Worm (Caenorhabditis elegans) whole organism, young adult: ENCODE data around the gene Y50D7A.1.

Source experiments
- B0035.1 ChIP-seq: sonication (generic microtip); optimal IDR thresholded peaks from 2 replicates; lab custom pipeline; 2016; ENCODE audit warnings: missing genetic modification characterization, mild to moderate bottlenecking, missing compliant biosample characterization, missing genotype, missing genetic modification reagents
- B0261.1 ChIP-seq: sonication (generic microtip); optimal IDR thresholded peaks from 2 replicates; lab custom pipeline; 2016; ENCODE audit warnings: mild to moderate bottlenecking, missing genetic modification characterization, moderate library complexity, missing compliant biosample characterization
- F23B12.7 ChIP-seq: sonication (generic microtip); optimal IDR thresholded peaks from 2 replicates; lab custom pipeline; 2017; ENCODE audit warnings: missing genetic modification characterization, mild to moderate bottlenecking, missing compliant biosample characterization, antibody characterized with exemption, moderate library complexity; ENCODE audit not compliant: insufficient read depth
- F52B5.7 ChIP-seq: sonication (generic microtip); optimal IDR thresholded peaks from 2 replicates; lab custom pipeline; 2016; ENCODE audit warnings: mild to moderate bottlenecking, missing genetic modification characterization, missing compliant biosample characterization
- K11D2.4 ChIP-seq: fragments of 200-800 bp; sonication (Bioruptor generic); IDR thresholded peaks from 2 replicates; pipeline ENCODE4 v1.3.6; 2022; ENCODE audit warnings: missing genetic modification reagents, missing genetic modification characterization, missing compliant biosample characterization
- K12H6.12 ChIP-seq: fragments of 200-800 bp; sonication (Bioruptor generic); optimal IDR thresholded peaks from 2 replicates; lab custom pipeline; 2018; ENCODE audit warnings: mild to moderate bottlenecking, missing genetic modification characterization, missing compliant biosample characterization
- T26A5.8 ChIP-seq: sonication (generic microtip); optimal IDR thresholded peaks from 2 replicates; lab custom pipeline; 2016; ENCODE audit warnings: missing genetic modification characterization, missing compliant biosample characterization
- Y95B8A.8 ChIP-seq: fragments of 200-800 bp; sonication (Bioruptor generic); IDR thresholded peaks from 2 replicates; pipeline ENCODE4 v1.3.6; 2022; ENCODE audit warnings: missing genetic modification reagents, missing genetic modification characterization, missing compliant biosample characterization
- ZK185.1 ChIP-seq: sonication (generic microtip); optimal IDR thresholded peaks from 2 replicates; lab custom pipeline; 2016; ENCODE audit warnings: mild to moderate bottlenecking, missing genetic modification characterization, missing compliant biosample characterization; ENCODE audit not compliant: poor library complexity, severe bottlenecking
- ama-1 ChIP-seq, 3 experiments: fragments of 150-350 bp in 1 of 3; sonication (generic microtip) in 2 of 3; optimal IDR thresholded peaks; 2 replicates each; lab custom pipeline; 2014 to 2018; ENCODE audit warnings: missing biosample characterization in 2 of 3, missing genetic modification characterization in 2 of 3, missing genetic modification reagents in 2 of 3
- aptf-3 ChIP-seq: fragments of 200-800 bp; sonication (Bioruptor generic); IDR thresholded peaks from 2 replicates; pipeline ENCODE4 v1.3.6; 2022; ENCODE audit warnings: missing genetic modification characterization, missing compliant biosample characterization
- attf-3 ChIP-seq: fragments of 200-800 bp; sonication (Bioruptor generic); conservative IDR thresholded peaks from 2 replicates; pipeline ENCODE4 v1.3.6; 2022; ENCODE audit warnings: missing genetic modification reagents, missing genetic modification characterization, missing compliant biosample characterization
- attf-5 ChIP-seq: fragments of 200-800 bp; sonication (Bioruptor generic); optimal IDR thresholded peaks from 2 replicates; lab custom pipeline; 2018; ENCODE audit warnings: mild to moderate bottlenecking, missing genetic modification characterization, missing compliant biosample characterization
- bed-1 ChIP-seq: fragments of 200-800 bp; sonication (Bioruptor generic); IDR thresholded peaks from 2 replicates; pipeline ENCODE4 v1.3.6; 2022; ENCODE audit warnings: missing genetic modification reagents, missing genetic modification characterization, missing compliant biosample characterization
- cebp-1 ChIP-seq, 2 experiments: fragments of 200-800 bp in 1 of 2; sonication (Bioruptor generic) in 1 of 2; sonication (generic microtip) in 1 of 2; IDR thresholded peaks in 1 of 2; optimal IDR thresholded peaks in 1 of 2; 2 replicates each; pipeline versions ENCODE4 v1.3.6 to Lab custom; 2017 to 2022; ENCODE audit warnings: missing compliant biosample characterization in 2 of 2, missing genetic modification characterization in 2 of 2, mild to moderate bottlenecking in 1 of 2, missing genetic modification reagents in 1 of 2, moderate library complexity in 1 of 2
- ceh-79 ChIP-seq: sonication (generic microtip); optimal IDR thresholded peaks from 2 replicates; lab custom pipeline; 2017; ENCODE audit warnings: mild to moderate bottlenecking, missing genetic modification characterization, missing compliant biosample characterization
- ceh-91 ChIP-seq: fragments of 200-800 bp; sonication (Bioruptor generic); IDR thresholded peaks from 2 replicates; pipeline ENCODE4 v1.3.6; 2022; ENCODE audit warnings: missing genetic modification reagents, missing genetic modification characterization, missing compliant biosample characterization
- dox-1 ChIP-seq: fragments of 200-800 bp; sonication (Bioruptor generic); IDR thresholded peaks from 2 replicates; pipeline ENCODE4 v1.3.6; 2022; ENCODE audit warnings: missing genetic modification reagents, missing genetic modification characterization, missing compliant biosample characterization
- dpff-1 ChIP-seq: sonication (generic microtip); optimal IDR thresholded peaks from 2 replicates; lab custom pipeline; 2017; ENCODE audit warnings: mild to moderate bottlenecking, missing genetic modification characterization, missing compliant biosample characterization
- dpl-1 ChIP-seq: fragments of 150-350 bp; optimal IDR thresholded peaks from 2 replicates; lab custom pipeline; 2014; ENCODE audit warnings: missing biosample characterization, missing genetic modification reagents, missing genetic modification characterization
- egl-18 ChIP-seq: fragments of 200-800 bp; sonication (Bioruptor generic); IDR thresholded peaks from 2 replicates; pipeline ENCODE4 v1.3.6; 2022; ENCODE audit warnings: missing genetic modification reagents, missing genetic modification characterization, missing compliant biosample characterization
- ekl-4 ChIP-seq: fragments of 200-800 bp; sonication (Bioruptor generic); IDR thresholded peaks from 2 replicates; pipeline ENCODE4 v1.3.6; 2022; ENCODE audit warnings: missing genetic modification reagents, missing genetic modification characterization, missing compliant biosample characterization
- ets-4 ChIP-seq: fragments of 200-800 bp; sonication (Bioruptor generic); optimal IDR thresholded peaks from 2 replicates; lab custom pipeline; 2018; ENCODE audit warnings: mild to moderate bottlenecking, missing genetic modification characterization, missing compliant biosample characterization
- fkh-3 ChIP-seq: sonication (generic microtip); optimal IDR thresholded peaks from 2 replicates; lab custom pipeline; 2016; ENCODE audit warnings: mild to moderate bottlenecking, missing genetic modification characterization, missing compliant biosample characterization
- him-1 ChIP-seq: sonication (generic microtip); optimal IDR thresholded peaks from 2 replicates; lab custom pipeline; 2016; ENCODE audit warnings: missing genotype, missing genetic modification reagents, missing genetic modification characterization, missing compliant biosample characterization
- hlh-26 ChIP-seq: fragments of 200-800 bp; sonication (Bioruptor generic); conservative IDR thresholded peaks from 2 replicates; pipeline ENCODE4 v1.3.6; 2022; ENCODE audit warnings: missing genetic modification reagents, missing genetic modification characterization, missing compliant biosample characterization
- hmg-1.2 ChIP-seq: fragments of 200-800 bp; sonication (Bioruptor generic); IDR thresholded peaks from 2 replicates; pipeline ENCODE4 v1.3.6; 2022; ENCODE audit warnings: missing genetic modification reagents, missing genetic modification characterization, missing compliant biosample characterization
- hmg-20 ChIP-seq: fragments of 200-800 bp; sonication (Bioruptor generic); IDR thresholded peaks from 2 replicates; pipeline ENCODE4 v1.3.6; 2022; ENCODE audit warnings: missing genetic modification reagents, missing genetic modification characterization, missing compliant biosample characterization
- hrde-1 ChIP-seq: sonication (generic microtip); optimal IDR thresholded peaks from 2 replicates; lab custom pipeline; 2016; ENCODE audit warnings: missing genetic modification characterization, mild to moderate bottlenecking, missing compliant biosample characterization, moderate library complexity, missing genotype, missing genetic modification reagents, borderline replicate concordance
- hsf-1 ChIP-seq: fragments of 200-800 bp; sonication (Bioruptor generic); IDR thresholded peaks from 2 replicates; pipeline ENCODE4 v1.3.6; 2022; ENCODE audit warnings: missing genetic modification reagents, missing genetic modification characterization, missing compliant biosample characterization
- let-607 ChIP-seq, 2 experiments: fragments of 200-800 bp in 1 of 2; sonication (Bioruptor generic) in 1 of 2; sonication (generic microtip) in 1 of 2; optimal IDR thresholded peaks; 2 replicates each; lab custom pipeline; 2016 to 2018; ENCODE audit warnings: mild to moderate bottlenecking in 2 of 2, missing compliant biosample characterization in 2 of 2, missing genetic modification characterization in 2 of 2, moderate library complexity in 2 of 2, missing genotype in 1 of 2
- lin-54 ChIP-seq: fragments of 200-800 bp; sonication (Bioruptor generic); optimal IDR thresholded peaks from 2 replicates; lab custom pipeline; 2018; ENCODE audit warnings: mild to moderate bottlenecking, missing genetic modification characterization, missing compliant biosample characterization
- lir-1 ChIP-seq: fragments of 200-800 bp; sonication (Bioruptor generic); conservative IDR thresholded peaks from 2 replicates; pipeline ENCODE4 v1.3.6; 2022; ENCODE audit warnings: missing genetic modification reagents, missing genetic modification characterization, missing compliant biosample characterization
- mcd-1 ChIP-seq: fragments of 200-800 bp; sonication (Bioruptor generic); IDR thresholded peaks from 2 replicates; pipeline ENCODE4 v1.3.6; 2022; ENCODE audit warnings: missing genetic modification reagents, missing genetic modification characterization, missing compliant biosample characterization
- nhr-120 ChIP-seq: fragments of 200-800 bp; sonication (Bioruptor generic); IDR thresholded peaks from 2 replicates; pipeline ENCODE4 v1.3.6; 2022; ENCODE audit warnings: missing genetic modification characterization, missing compliant biosample characterization
- nhr-80 ChIP-seq: sonication (generic microtip); optimal IDR thresholded peaks from 2 replicates; lab custom pipeline; 2016; ENCODE audit warnings: missing genetic modification characterization, missing compliant biosample characterization
- pha-4 ChIP-seq: fragments of 150-350 bp; sonication (generic microtip); optimal IDR thresholded peaks from 2 replicates; lab custom pipeline; 2014; ENCODE audit warnings: missing biosample characterization, missing genetic modification reagents, missing genetic modification characterization
- rcor-1 ChIP-seq: fragments of 200-800 bp; sonication (Bioruptor generic); IDR thresholded peaks from 2 replicates; pipeline ENCODE4 v1.3.6; 2022; ENCODE audit warnings: missing genetic modification reagents, missing genetic modification characterization, missing compliant biosample characterization
- snpc-1.1 ChIP-seq: sonication (generic microtip); optimal IDR thresholded peaks from 2 replicates; lab custom pipeline; 2017; ENCODE audit warnings: missing genetic modification characterization, mild to moderate bottlenecking, missing compliant biosample characterization, antibody characterized with exemption, moderate library complexity, missing genotype, missing genetic modification reagents; ENCODE audit not compliant: insufficient read depth
- somi-1 ChIP-seq: fragments of 200-800 bp; sonication (Bioruptor generic); optimal IDR thresholded peaks from 2 replicates; lab custom pipeline; 2018; ENCODE audit warnings: mild to moderate bottlenecking, missing genetic modification characterization, missing compliant biosample characterization
- xnd-1 ChIP-seq: sonication (generic microtip); optimal IDR thresholded peaks from 2 replicates; lab custom pipeline; 2016; ENCODE audit warnings: missing genotype, missing genetic modification reagents, missing genetic modification characterization, missing compliant biosample characterization
- zfh-2 ChIP-seq: fragments of 200-800 bp; sonication (Bioruptor generic); conservative IDR thresholded peaks from 2 replicates; pipeline ENCODE4 v1.3.6; 2022; ENCODE audit warnings: missing genetic modification reagents, missing genetic modification characterization, missing compliant biosample characterization
- ztf-6 ChIP-seq: fragments of 200-800 bp; sonication (Bioruptor generic); IDR thresholded peaks from 2 replicates; pipeline ENCODE4 v1.3.6; 2022; ENCODE audit warnings: missing genetic modification reagents, missing genetic modification characterization, missing compliant biosample characterization

Y50D7A.1 gene

DNA sequence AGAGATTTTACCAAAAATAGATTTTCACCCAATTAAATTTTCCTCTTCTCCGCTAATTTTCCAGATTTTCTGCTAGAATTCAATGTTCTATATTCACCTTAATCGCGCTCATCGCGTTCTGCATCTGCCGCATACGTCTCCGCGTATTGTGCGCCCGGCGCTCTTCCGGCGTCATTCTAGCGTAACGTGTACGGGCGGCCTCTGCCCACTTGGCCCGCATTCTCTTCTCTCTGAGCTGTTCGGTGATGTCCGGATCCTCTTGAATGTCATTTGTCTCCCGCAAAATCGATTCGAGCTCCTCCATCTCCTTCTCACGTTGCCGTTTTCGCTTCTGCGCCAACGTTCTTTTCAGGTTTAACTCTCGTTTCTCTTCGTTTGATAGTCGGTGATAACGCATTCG, 54.5 kb downstream of the Y50D7A.1 start:
- TF ChIP-seq ztf-6 (0 out of 2 replicates have a peak, but pooled peaks have one; percentile 21), F52B5.7 (tag; lab: Kevin White, UChicago) (peak; percentile 0), zfh-2 (GFP tag; lab: Robert Waterston, UW) (peak; percentile 66), attf-5 (no peak), dox-1 (GFP tag; lab: Robert Waterston, UW) (0 out of 2 replicates have a peak, but pooled peaks have one; percentile 11), attf-3 (GFP tag; lab: Robert Waterston, UW) (0 out of 2 replicates have a peak, but pooled peaks have one; percentile 15)
- TF ChIP-seq, all 124 proteins: peak for 5

DNA sequence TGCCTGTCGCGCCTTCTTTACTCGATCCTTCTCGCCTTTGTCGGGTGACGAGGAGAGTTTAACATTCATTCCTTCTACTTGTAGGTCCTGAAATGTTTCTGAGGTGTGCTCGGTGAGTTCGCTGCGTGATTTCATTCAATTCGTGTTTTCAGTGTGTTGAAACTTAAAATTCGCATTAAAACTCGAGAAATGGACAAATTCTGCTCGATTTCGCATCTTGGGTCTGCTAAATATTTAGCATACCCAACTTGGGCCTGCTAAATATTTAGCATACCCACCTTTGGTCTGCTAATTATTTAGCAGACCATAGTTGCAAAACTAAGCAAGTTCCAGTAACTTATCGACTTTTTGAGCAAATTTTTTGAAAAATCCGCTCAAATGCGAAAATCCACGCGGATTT, 54.9 kb downstream of the Y50D7A.1 start:
- TF ChIP-seq xnd-1 (tag; lab: Kevin White, UChicago) (no peak), bed-1 (no peak), ceh-79 (tag; lab: Kevin White, UChicago) (no peak), egl-18 (GFP tag; lab: Robert Waterston, UW) (no peak), let-607 (tag; optimal IDR thresholded peaks at IDR 0.05; lab: Kevin White, UChicago) (no peak), hsf-1 (GFP tag; lab: Robert Waterston, UW) (no peak), F52B5.7 (tag; lab: Kevin White, UChicago) (no peak), hmg-20 (no peak), B0261.1 (tag; lab: Kevin White, UChicago) (no peak), aptf-3 (no peak), ZK185.1 (tag; lab: Kevin White, UChicago) (no peak), mcd-1 (GFP tag; lab: Robert Waterston, UW) (no peak), B0035.1 (tag; lab: Kevin White, UChicago) (no peak), hmg-1.2 (no peak), cebp-1 (GFP tag; IDR thresholded peaks at IDR 0.05; lab: Robert Waterston, UW) (no peak), cebp-1 (tag; optimal IDR thresholded peaks at IDR 0.05; lab: Kevin White, UChicago) (no peak)
- TF ChIP-seq, all 124 proteins: peak for 0

DNA sequence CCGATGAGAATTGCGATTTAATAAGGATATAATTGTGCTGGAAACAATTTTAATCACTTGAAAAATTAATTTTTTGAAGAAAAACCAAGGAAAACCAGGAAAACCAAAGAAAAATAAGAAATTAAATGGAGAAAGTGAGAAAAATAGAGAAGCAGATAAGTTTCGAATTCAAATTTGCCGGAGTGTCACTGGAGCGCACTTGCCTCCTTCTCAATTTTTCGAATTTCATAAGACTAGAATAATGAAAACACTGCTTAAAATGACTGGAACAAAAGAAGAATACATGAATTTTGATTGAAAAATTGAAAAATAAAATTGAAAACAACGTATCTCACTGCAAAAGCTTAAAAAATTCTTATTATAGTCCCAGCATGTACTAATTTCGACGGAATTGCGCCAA, 56.0 kb downstream of the Y50D7A.1 start:
- TF ChIP-seq ets-4 (GFP tag; lab: Kevin White, UChicago) (no peak), F23B12.7 (tag; lab: Kevin White, UChicago) (peak; percentile 26), K12H6.12 (tag; lab: Kevin White, UChicago) (no peak), B0035.1 (tag; lab: Kevin White, UChicago) (no peak), dpff-1 (no peak), hlh-26 (GFP tag; lab: Robert Waterston, UW) (no peak), lin-54 (no peak), T26A5.8 (no peak), Y95B8A.8 (no peak), hrde-1 (tag; lab: Kevin White, UChicago) (no peak), ekl-4 (GFP tag; lab: Robert Waterston, UW) (no peak), cebp-1 (GFP tag; IDR thresholded peaks at IDR 0.05; lab: Robert Waterston, UW) (no peak), cebp-1 (tag; optimal IDR thresholded peaks at IDR 0.05; lab: Kevin White, UChicago) (peak; percentile 27), nhr-80 (tag; lab: Kevin White, UChicago) (no peak), rcor-1 (no peak), somi-1 (GFP tag; lab: Kevin White, UChicago) (no peak), snpc-1.1 (tag; lab: Kevin White, UChicago) (no peak), him-1 (tag; lab: Kevin White, UChicago) (no peak), ceh-91 (no peak), lir-1 (GFP tag; lab: Robert Waterston, UW) (no peak), mcd-1 (GFP tag; lab: Robert Waterston, UW) (no peak), dpl-1 (GFP tag; lab: Kevin White, UChicago) (no peak), fkh-3 (tag; lab: Kevin White, UChicago) (no peak), nhr-120 (no peak), pha-4 (tag; lab: Kevin White, UChicago) (no peak), ama-1 (optimal IDR thresholded peaks at IDR 0.05; lab: Kevin White, UChicago) (no peak), ama-1 (GFP tag; optimal IDR thresholded peaks at IDR 0.05; lab: Kevin White, UChicago) (peak in 1 of 2 experiments; percentile 44), K11D2.4 (no peak)
